Worm (Caenorhabditis elegans): ENCODE measurements around the gene wbp-2.

DNA sequence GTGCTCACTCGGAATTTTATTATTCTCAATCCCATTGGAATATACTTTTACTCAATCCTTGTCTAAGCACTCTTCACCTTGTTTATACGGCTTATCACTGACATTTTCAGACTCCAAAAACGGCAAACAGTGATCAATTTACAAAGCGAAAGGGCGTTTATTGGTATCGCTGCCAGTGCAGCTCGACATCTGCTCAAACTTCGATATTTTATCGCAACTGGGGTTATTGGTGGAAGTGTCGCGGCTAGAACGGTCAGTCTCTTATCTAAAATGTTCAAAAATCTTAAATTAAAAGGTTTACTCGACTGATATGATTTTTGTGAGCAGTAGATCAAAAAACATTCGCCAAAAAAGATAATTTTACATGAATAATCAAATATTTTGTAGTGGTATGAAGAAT, 4.0 kb upstream of the wbp-2 start:
- TF ChIP-seq ccch-3 (GFP tag; optimal IDR thresholded peaks at IDR 0.05) = no peak
- TF ChIP-seq ekl-4 (GFP tag; IDR thresholded peaks at IDR 0.05) = no peak
- no peak for TF ChIP-seq dpl-1 (GFP tag; optimal IDR thresholded peaks at IDR 0.05)
- no peak for TF ChIP-seq mcd-1 (GFP tag; IDR thresholded peaks at IDR 0.05)
- no peak for TF ChIP-seq sea-2 (GFP tag; IDR thresholded peaks at IDR 0.05)

Measured in whole organism, young adult.